Fruit fly (Drosophila melanogaster): ENCODE measurements around the gene lva.
"Not testable (repeated sequence)": the region's sequence is repeated elsewhere in the genome, so short reads cannot be mapped to it uniquely, and the experiment has no call there.

lva gene

DNA sequence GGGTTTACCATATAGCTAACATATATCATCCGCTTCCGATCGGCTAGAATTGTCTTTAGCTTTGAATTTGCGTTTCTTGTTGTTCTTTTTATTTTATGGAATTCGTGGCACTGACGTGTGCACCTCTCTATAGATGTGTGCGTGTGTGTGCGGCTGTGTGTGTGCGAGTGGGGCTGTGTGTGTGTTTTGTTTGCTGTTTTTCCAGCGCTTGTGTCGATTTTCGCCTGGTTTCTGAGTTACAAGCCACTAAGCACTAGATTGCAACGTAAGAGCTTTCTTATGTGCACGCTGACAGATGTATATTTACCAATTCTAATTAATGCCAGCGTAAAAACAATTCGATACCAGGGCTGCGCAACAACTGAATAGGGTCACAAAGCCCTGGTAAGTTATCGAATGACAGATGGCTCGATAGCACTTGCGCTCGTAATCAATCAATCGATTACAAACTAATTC is at the start of gene lva:
lva (minus strand) TSS at position 363 of the 456 bp plus-strand sequence.
- no peak for TF ChIP-seq usp (GFP tag; optimal IDR thresholded peaks at IDR 0.05)
- no peak for TF ChIP-seq EcR (GFP tag; optimal IDR thresholded peaks at IDR 0.05)
- no peak for TF ChIP-seq psq (optimal IDR thresholded peaks at IDR 0.05)
- TF ChIP-seq CG8478 (optimal IDR thresholded peaks at IDR 0.05): no peak
- no peak for TF ChIP-seq pan (optimal IDR thresholded peaks at IDR 0.05)
- TF ChIP-seq Dll (optimal IDR thresholded peaks at IDR 0.05): no peak

DNA sequence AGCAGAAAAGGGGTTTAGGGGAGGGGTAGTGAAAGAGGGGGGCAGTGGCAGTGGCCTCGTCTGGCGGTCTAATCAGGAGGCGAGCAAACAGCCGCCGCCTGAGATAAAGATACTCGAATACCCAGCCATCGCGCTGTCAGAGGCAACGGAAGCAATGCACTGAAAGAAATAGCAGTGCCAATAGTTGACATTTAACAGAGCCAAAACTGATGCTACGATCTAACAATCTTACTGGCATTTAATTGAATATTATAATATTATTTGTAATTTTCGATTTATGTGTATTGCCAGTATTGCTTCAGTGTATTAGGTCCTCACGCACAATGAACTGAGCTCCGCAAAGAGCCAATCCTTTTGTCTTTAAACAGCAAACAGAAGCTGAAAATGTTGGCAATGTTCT is 47.7 kb upstream of the lva start:
- TF ChIP-seq pan (optimal IDR thresholded peaks at IDR 0.05): no peak
- no peak for TF ChIP-seq psq (optimal IDR thresholded peaks at IDR 0.05)
- no peak for TF ChIP-seq CG8478 (optimal IDR thresholded peaks at IDR 0.05)
- TF ChIP-seq Dll (optimal IDR thresholded peaks at IDR 0.05): no peak
- no peak for TF ChIP-seq EcR (GFP tag; optimal IDR thresholded peaks at IDR 0.05)
- TF ChIP-seq usp (GFP tag; optimal IDR thresholded peaks at IDR 0.05): no peak

DNA sequence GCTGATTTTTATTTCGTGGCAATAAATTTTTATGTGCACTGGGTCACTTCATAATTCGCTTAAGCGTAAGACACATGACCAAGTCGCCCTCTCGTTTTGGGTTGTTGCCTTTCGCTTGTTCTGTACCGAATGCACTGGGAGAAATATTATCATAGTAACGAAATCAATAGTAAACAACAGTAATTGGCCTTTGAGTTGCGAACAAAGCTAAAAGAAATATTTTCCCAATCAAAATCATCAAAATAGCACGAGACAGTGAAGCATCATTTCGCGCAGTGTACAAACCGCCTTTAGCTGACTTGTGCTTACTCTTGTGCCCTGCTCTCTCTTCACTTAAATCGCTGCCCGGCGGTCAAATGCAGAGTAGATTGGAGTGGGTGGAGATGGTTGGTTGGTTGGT is 45.7 kb upstream of the lva start:
- no peak for TF ChIP-seq usp (GFP tag; optimal IDR thresholded peaks at IDR 0.05)
- TF ChIP-seq psq (optimal IDR thresholded peaks at IDR 0.05): no peak
- no peak for TF ChIP-seq pan (optimal IDR thresholded peaks at IDR 0.05)
- TF ChIP-seq EcR (GFP tag; optimal IDR thresholded peaks at IDR 0.05): no peak
- TF ChIP-seq Dll (optimal IDR thresholded peaks at IDR 0.05): no peak
- TF ChIP-seq CG8478 (optimal IDR thresholded peaks at IDR 0.05): no peak

DNA sequence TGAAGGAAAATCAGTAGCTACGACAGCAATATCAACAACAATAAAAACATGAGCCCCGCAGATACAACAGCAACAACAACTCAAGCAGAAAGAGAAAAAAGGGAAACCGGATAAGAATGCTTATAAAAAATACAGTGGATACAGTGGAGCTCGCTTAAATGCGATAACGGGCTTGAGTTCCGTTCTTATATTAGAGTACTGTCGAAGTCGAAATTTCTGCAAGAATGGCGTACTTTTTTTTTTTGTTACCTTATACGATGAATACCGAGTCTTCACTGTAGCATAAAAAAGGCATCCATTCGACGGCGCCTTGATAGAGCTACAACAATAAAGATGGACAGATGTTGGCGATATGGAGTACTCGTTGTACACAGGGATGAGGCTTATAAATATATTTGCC is 45.1 kb upstream of the lva start:
- TF ChIP-seq pan (optimal IDR thresholded peaks at IDR 0.05) (no peak), EcR (GFP tag; optimal IDR thresholded peaks at IDR 0.05) (no peak), usp (GFP tag; optimal IDR thresholded peaks at IDR 0.05) (no peak)

DNA sequence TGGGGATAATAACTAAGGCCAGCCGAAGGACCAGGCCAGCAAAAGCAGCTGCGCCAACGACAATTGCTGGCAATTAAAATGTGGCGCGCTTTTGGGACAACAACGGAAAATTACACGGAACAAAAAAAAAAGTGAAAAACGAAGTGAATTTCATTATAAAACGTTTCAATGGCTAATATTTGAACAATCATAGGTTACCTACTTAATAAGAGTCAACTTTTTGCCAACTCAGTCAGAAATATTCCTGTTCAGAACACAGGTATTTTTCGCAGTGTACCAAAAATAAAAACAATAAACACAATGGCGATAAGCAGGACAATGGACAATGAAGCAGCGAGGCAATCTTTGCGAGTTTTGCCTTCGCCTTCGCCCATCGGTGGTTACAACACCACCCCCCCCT is 39.9 kb upstream of the lva start:
- no peak for TF ChIP-seq pan (optimal IDR thresholded peaks at IDR 0.05)

DNA sequence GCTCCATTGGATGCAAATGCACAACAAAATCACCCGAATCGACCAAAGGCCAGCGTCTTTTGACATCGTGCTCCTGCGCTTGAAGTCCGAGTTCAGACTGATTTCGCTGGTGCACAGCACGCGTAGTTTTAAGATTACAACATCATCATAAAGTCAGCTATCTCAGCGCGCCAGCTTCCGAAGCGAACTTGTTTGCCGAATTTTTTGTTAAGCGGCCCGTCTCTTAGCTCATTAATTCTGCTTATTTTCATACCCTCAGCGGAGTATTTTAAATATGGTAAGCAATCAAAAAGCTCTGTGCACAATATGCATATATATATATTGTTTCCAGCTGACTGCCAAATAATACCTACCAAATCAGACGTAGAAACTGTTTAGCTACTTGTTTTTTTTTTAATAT is 6.1 kb upstream of the lva start, which contains the start of gene CG6414:
CG6414 (minus strand) TSS at position 101 of the 400 bp plus-strand sequence.
- no peak for TF ChIP-seq usp (GFP tag; optimal IDR thresholded peaks at IDR 0.05)
- TF ChIP-seq Dll (optimal IDR thresholded peaks at IDR 0.05): no peak
- no peak for TF ChIP-seq CG8478 (optimal IDR thresholded peaks at IDR 0.05)
- no peak for TF ChIP-seq psq (optimal IDR thresholded peaks at IDR 0.05)
- no peak for TF ChIP-seq pan (optimal IDR thresholded peaks at IDR 0.05)

DNA sequence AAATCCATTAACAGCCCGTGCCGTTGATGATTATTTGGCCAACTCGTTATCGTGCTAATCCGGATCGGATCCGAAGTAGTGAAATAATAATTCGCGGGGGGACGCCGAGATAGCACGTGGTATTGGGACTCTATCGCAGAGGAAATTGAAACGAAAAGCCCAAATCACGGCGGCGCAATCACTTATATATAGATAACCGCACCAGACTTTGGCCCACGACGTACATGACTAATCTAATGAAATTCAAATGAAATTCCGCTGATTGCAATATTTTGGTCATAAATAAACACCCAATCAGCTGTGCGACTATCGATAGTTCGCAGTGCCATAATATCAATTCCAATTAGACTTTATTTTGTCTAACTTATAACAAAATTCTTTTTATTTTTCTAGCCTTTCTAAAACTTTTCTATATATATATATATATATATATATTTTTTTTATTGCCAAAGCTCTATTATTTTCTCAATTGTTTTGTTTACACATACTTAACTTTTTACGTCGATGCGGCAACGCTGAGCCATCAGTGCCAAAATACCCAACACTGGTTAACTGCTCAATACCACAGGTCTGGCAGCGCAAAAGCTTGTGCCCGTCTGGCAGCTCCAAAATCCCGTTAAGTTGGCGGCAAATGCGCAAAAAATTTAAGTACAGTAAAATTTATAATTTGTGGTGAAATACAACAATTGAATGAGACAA is 3.4 kb upstream of the lva start, which contains the start of gene CG6428:
CG6428 (minus strand) TSS at position 310 of the 699 bp plus-strand sequence.
- TF ChIP-seq Dll (optimal IDR thresholded peaks at IDR 0.05) (no peak), psq (optimal IDR thresholded peaks at IDR 0.05) (no peak), CG8478 (optimal IDR thresholded peaks at IDR 0.05) (no peak)

DNA sequence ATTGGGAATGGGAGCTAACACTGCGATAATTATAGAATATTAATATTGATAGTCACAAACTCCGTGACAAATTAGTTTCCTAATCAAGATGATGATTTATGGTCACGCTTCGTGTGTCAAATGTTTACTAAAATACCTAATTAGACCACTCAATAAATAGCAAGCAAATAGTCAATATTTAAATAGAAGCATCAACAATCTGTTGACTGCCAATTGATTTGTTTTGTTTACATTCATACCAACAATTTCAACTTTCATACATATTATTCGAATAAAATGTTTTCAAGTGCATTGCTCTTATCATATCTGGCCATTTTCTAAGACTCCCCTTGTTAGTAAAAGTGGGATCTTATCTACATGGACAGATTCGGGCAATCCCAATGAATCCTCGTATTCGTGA is 2.5 kb upstream of the lva start:
- no peak for TF ChIP-seq usp (GFP tag; optimal IDR thresholded peaks at IDR 0.05)

DNA sequence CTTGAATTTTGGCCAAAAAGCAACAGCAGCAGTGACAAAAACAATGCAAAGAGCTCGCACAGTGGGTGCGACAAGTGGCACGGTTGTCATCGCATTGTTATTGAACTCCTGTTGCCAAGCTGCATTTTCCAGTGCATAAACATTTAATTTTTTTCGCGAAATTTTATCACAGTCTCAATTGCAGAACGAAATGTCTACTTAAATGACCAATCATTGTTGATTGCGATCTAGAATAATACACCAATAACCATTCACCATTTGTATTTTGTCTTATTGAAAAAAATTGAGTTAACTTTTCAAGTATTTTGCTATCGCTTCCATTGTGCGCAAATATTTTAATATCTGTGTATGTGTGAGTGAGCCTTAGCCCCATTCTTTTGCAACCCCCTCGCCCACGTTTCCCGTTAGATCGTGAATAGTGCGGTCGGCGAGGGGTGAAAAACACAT is 14.9 kb downstream of the lva start:
- TF ChIP-seq psq (optimal IDR thresholded peaks at IDR 0.05): no peak

DNA sequence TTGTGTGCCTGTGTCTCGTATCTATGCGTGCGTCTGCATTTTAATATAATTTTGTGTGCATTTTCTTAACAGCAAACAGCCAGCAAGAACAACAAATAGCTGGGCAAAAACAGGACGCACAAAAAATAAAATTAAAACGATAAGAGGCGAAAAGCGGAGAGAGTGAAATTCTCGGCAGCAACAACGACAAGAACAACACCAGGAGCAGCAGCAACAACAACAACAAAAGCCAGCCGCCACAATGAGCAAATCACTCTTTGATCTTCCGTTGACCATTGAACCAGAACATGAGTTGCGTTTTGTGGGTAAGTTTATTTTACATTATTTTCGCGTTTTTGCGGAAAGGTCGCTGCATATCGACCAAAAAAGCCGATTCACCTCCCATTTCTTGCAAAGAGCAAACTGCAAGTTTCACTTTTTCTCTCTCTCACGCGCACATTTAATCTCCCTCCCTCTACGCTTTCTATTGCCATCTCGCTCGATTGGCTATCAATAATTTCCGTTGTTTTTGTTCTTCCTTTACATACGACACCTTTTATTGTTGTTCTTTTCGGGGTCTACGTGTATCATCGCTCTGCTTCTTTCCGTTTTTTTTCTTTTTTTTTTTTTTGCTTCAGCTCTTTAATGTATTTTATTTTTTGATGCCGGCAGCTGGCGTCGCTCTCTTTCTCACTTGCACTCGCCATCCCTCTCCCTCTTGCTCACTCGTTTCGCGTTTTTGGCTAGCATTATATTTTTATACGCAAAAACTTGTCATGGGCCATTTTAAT is 15.5 kb downstream of the lva start:
- TF ChIP-seq CG8478 (optimal IDR thresholded peaks at IDR 0.05): no peak

DNA sequence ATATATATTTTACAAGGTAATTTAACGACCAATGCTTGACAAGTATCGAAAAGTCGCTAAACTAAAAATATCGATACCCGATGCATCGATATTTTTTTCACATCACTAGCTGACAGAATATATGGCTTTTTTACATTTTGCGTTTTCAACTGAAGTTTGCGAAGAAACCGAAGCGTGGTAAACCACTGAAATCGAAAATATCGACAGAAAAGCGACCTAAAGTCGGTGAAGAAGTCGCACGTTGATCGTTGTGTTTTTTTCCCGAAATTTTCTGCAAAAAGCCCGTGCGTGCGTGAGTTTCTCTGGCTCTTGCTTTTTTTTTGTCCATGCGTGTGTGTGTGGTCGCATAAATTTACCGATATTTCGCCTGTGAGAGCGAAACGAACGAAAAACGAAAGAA is 16.2 kb downstream of the lva start, which contains the start of gene Vap33:
Vap33 (plus strand) TSS at position 87 of the 400 bp plus-strand sequence.
- TF ChIP-seq CG8478 (optimal IDR thresholded peaks at IDR 0.05) (no peak), Dll (optimal IDR thresholded peaks at IDR 0.05) (no peak), pan (optimal IDR thresholded peaks at IDR 0.05) (no peak), usp (GFP tag; optimal IDR thresholded peaks at IDR 0.05) (no peak), EcR (GFP tag; optimal IDR thresholded peaks at IDR 0.05) (no peak), psq (optimal IDR thresholded peaks at IDR 0.05) (no peak)

DNA sequence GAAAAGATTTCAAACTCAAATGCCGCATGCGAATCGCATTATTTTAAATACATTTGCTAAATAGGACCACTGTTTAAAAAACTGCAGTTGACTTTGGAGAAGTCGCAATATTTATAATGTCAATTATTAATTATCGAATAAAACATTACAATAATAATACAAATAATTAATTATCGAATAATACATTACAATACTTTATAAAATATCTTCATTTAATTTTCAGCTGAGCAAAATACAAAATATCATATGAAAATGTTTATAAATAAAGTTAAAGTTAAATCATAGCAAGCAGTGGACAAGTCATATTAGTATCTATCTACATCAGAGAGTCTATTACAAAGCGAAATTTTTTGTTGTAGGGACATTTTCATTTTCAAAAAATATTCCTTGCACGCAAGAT is 20.4 kb downstream of the lva start, which contains the start of gene Gem4c:
Gem4c (plus strand) TSS at position 301 of the 400 bp plus-strand sequence.
- not testable (repeated sequence) for TF ChIP-seq psq (optimal IDR thresholded peaks at IDR 0.05); usp (GFP tag; optimal IDR thresholded peaks at IDR 0.05); EcR (GFP tag; optimal IDR thresholded peaks at IDR 0.05)

DNA sequence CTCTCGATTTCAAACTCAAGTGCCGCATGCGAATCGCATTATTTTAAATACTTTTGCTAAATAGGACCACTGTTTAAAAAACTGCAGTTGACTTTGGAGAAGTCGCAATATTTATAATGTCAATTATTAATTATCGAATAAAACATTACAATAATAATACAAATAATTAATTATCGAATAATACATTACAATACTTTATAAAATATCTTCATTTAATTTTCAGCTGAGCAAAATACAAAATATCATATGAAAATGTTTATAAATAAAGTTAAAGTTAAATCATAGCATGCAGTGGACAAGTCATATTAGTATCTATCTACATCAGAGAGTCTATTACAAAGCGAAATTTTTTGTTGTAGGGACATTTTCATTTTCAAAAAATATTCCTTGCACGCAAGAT is 24.6 kb downstream of the lva start, which contains the start of gene Gem4b:
Gem4b (plus strand) TSS at position 301 of the 400 bp plus-strand sequence.
- not testable (repeated sequence) for TF ChIP-seq EcR (GFP tag; optimal IDR thresholded peaks at IDR 0.05); psq (optimal IDR thresholded peaks at IDR 0.05); CG8478 (optimal IDR thresholded peaks at IDR 0.05)
